Fruit fly (Drosophila melanogaster) whole organism, prepupa: Measurements from ENCODE around the gene CG13731.

Experiments used
- CG10669 ChIP-seq: fragments of 200-800 bp; sonication (Bioruptor generic); optimal IDR thresholded peaks from 3 replicates; lab custom pipeline; 2018; ENCODE audit warnings: missing biosample characterization, mild to moderate bottlenecking, missing genetic modification characterization, moderate library complexity
- CG11294 ChIP-seq: fragments of 200-800 bp; sonication (Bioruptor generic); IDR thresholded peaks from 2 replicates; pipeline ENCODE4 v1.3.6; 2022; ENCODE audit warnings: missing biosample characterization, missing genetic modification characterization
- CG11902 ChIP-seq: fragments of 200-800 bp; sonication (Bioruptor generic); optimal IDR thresholded peaks from 3 replicates; lab custom pipeline; 2016; ENCODE audit warnings: missing biosample characterization, missing genetic modification characterization
- CG15336 ChIP-seq: fragments of 200-800 bp; sonication (Bioruptor generic); IDR thresholded peaks from 2 replicates; pipeline ENCODE4 v1.3.6; 2022; ENCODE audit warnings: missing biosample characterization, missing genetic modification characterization
- CG16779 ChIP-seq: fragments of 200-800 bp; sonication (Bioruptor generic); optimal IDR thresholded peaks from 3 replicates; lab custom pipeline; 2017; ENCODE audit warnings: missing biosample characterization, mild to moderate bottlenecking, missing genetic modification characterization
- CG3032 ChIP-seq: fragments of 200-800 bp; optimal IDR thresholded peaks from 2 replicates; lab custom pipeline; 2019; ENCODE audit warnings: missing biosample characterization, mild to moderate bottlenecking, missing genetic modification characterization, moderate library complexity
- CG31627 ChIP-seq: fragments of 200-800 bp; sonication (Bioruptor generic); optimal IDR thresholded peaks from 3 replicates; lab custom pipeline; 2016; ENCODE audit warnings: missing biosample characterization, missing genetic modification characterization
- CG32006 ChIP-seq: fragments of 200-800 bp; sonication (Bioruptor generic); optimal IDR thresholded peaks from 3 replicates; lab custom pipeline; 2017; ENCODE audit warnings: missing biosample characterization, mild to moderate bottlenecking, missing genetic modification characterization
- CG34406 ChIP-seq: fragments of 200-800 bp; sonication (Bioruptor generic); optimal IDR thresholded peaks from 3 replicates; lab custom pipeline; 2016; ENCODE audit warnings: missing biosample characterization, missing genetic modification characterization
- CG3919 ChIP-seq: fragments of 200-800 bp; sonication (Bioruptor generic); optimal IDR thresholded peaks from 3 replicates; lab custom pipeline; 2016; ENCODE audit warnings: missing biosample characterization, missing genetic modification characterization
- CG4318 ChIP-seq: fragments of 200-800 bp; sonication (Bioruptor generic); optimal IDR thresholded peaks from 3 replicates; lab custom pipeline; 2017; ENCODE audit warnings: missing biosample characterization, mild to moderate bottlenecking, missing genetic modification characterization
- CG6163 ChIP-seq: fragments of 200-800 bp; sonication (Bioruptor generic); IDR thresholded peaks from 3 replicates; pipeline ENCODE4 v1.3.6; 2022; ENCODE audit warnings: missing biosample characterization, missing genetic modification characterization
- CG6276 ChIP-seq: fragments of 200-800 bp; sonication (Bioruptor generic); optimal IDR thresholded peaks from 2 replicates; lab custom pipeline; 2017; ENCODE audit warnings: missing biosample characterization, mild to moderate bottlenecking, missing genetic modification characterization
- CG6792 ChIP-seq: fragments of 200-800 bp; sonication (Bioruptor generic); optimal IDR thresholded peaks from 3 replicates; lab custom pipeline; 2016; ENCODE audit warnings: missing biosample characterization, missing genetic modification characterization
- CG6808 ChIP-seq: fragments of 200-800 bp; sonication (Bioruptor generic); optimal IDR thresholded peaks from 3 replicates; lab custom pipeline; 2017; ENCODE audit warnings: missing biosample characterization, missing genetic modification characterization, mild to moderate bottlenecking, moderate library complexity, missing genetic modification reagents
- CG6854 ChIP-seq: fragments of 200-800 bp; sonication (Bioruptor generic); optimal IDR thresholded peaks from 2 replicates; lab custom pipeline; 2017; ENCODE audit warnings: missing biosample characterization, mild to moderate bottlenecking, missing genetic modification characterization
- CG8119 ChIP-seq: fragments of 200-800 bp; sonication (Bioruptor generic); IDR thresholded peaks from 3 replicates; pipeline ENCODE4 v1.3.6; 2022; ENCODE audit warnings: missing biosample characterization, missing genetic modification characterization
- Eip75B ChIP-seq: fragments of 200-800 bp; sonication (Bioruptor generic); optimal IDR thresholded peaks from 3 replicates; lab custom pipeline; 2016; ENCODE audit warnings: missing biosample characterization, missing genetic modification characterization
- Eip78C ChIP-seq: fragments of 200-800 bp; sonication (Bioruptor generic); peaks from one replicate; lab custom pipeline; 2016; ENCODE audit warnings: missing biosample characterization, missing genetic modification characterization
- Eip93F ChIP-seq: fragments of 200-800 bp; sonication (Bioruptor generic); optimal IDR thresholded peaks from 2 replicates; lab custom pipeline; 2016; ENCODE audit warnings: missing biosample characterization, mild to moderate bottlenecking, missing genetic modification characterization
- Gug ChIP-seq: fragments of 200-800 bp; sonication (Bioruptor generic); IDR thresholded peaks from 2 replicates; pipeline ENCODE4 v1.3.6; 2022; ENCODE audit warnings: missing biosample characterization, missing genetic modification characterization
- Hr39 ChIP-seq: fragments of 200-800 bp; sonication (Bioruptor generic); optimal IDR thresholded peaks from 2 replicates; lab custom pipeline; 2016; ENCODE audit warnings: missing biosample characterization, missing genetic modification characterization
- Hr4 ChIP-seq: fragments of 200-800 bp; sonication (Bioruptor generic); optimal IDR thresholded peaks from 3 replicates; lab custom pipeline; 2016; ENCODE audit warnings: missing biosample characterization, missing genetic modification characterization
- Lpt ChIP-seq: fragments of 200-800 bp; sonication (Bioruptor generic); optimal IDR thresholded peaks from 3 replicates; lab custom pipeline; 2016; ENCODE audit warnings: missing biosample characterization, missing genetic modification characterization
- OdsH ChIP-seq: fragments of 200-800 bp; sonication (Bioruptor generic); optimal IDR thresholded peaks from 3 replicates; lab custom pipeline; 2016; ENCODE audit warnings: missing biosample characterization, missing genetic modification characterization
- Smox ChIP-seq: fragments of 200-800 bp; sonication (Bioruptor generic); optimal IDR thresholded peaks from 3 replicates; lab custom pipeline; 2016; ENCODE audit warnings: missing biosample characterization, missing genetic modification characterization
- Sox14 ChIP-seq: fragments of 200-800 bp; sonication (Bioruptor generic); optimal IDR thresholded peaks from 3 replicates; lab custom pipeline; 2016; ENCODE audit warnings: missing biosample characterization, missing genetic modification characterization
- achi ChIP-seq: fragments of 200-800 bp; sonication (Bioruptor generic); optimal IDR thresholded peaks from 3 replicates; lab custom pipeline; 2016; ENCODE audit warnings: missing biosample characterization, missing genetic modification characterization
- acj6 ChIP-seq: fragments of 200-800 bp; sonication (Bioruptor generic); optimal IDR thresholded peaks from 3 replicates; lab custom pipeline; 2016; ENCODE audit warnings: missing biosample characterization, missing genetic modification characterization
- cyc ChIP-seq: fragments of 200-800 bp; sonication (Bioruptor generic); optimal IDR thresholded peaks from 3 replicates; lab custom pipeline; 2016; ENCODE audit warnings: missing biosample characterization, missing genetic modification characterization
- dac ChIP-seq: fragments of 200-800 bp; sonication (Bioruptor generic); optimal IDR thresholded peaks from 2 replicates; lab custom pipeline; 2017; ENCODE audit warnings: missing biosample characterization, mild to moderate bottlenecking, missing genetic modification characterization
- dsx ChIP-seq: fragments of 200-800 bp; optimal IDR thresholded peaks from 3 replicates; lab custom pipeline; 2019; ENCODE audit warnings: missing biosample characterization, mild to moderate bottlenecking, missing genetic modification characterization, moderate library complexity; ENCODE audit not compliant: poor library complexity, severe bottlenecking
- fd85E ChIP-seq: fragments of 200-800 bp; sonication (Bioruptor generic); optimal IDR thresholded peaks from 3 replicates; lab custom pipeline; 2016; ENCODE audit warnings: missing biosample characterization, missing genetic modification characterization
- lz ChIP-seq: fragments of 200-800 bp; sonication (Bioruptor generic); optimal IDR thresholded peaks from 3 replicates; lab custom pipeline; 2016; ENCODE audit warnings: missing biosample characterization, missing genetic modification characterization
- net ChIP-seq: fragments of 200-800 bp; sonication (Bioruptor generic); optimal IDR thresholded peaks from 3 replicates; lab custom pipeline; 2016; ENCODE audit warnings: missing biosample characterization, missing genetic modification characterization
- pdm3 ChIP-seq: fragments of 200-800 bp; sonication (Bioruptor generic); optimal IDR thresholded peaks from 3 replicates; lab custom pipeline; 2016; ENCODE audit warnings: missing biosample characterization, missing genetic modification characterization
- salr ChIP-seq, 2 experiments: fragments of 200-800 bp; sonication (Bioruptor generic); optimal IDR thresholded peaks; 3 replicates each; lab custom pipeline; 2016 to 2018; ENCODE audit warnings: missing biosample characterization in 2 of 2, missing genetic modification characterization in 2 of 2, mild to moderate bottlenecking in 1 of 2
- ss ChIP-seq, 2 experiments: fragments of 200-800 bp; sonication (Bioruptor generic); optimal IDR thresholded peaks; 2 replicates in 1 of 2; 3 replicates in 1 of 2; lab custom pipeline; 2017 to 2018; ENCODE audit warnings: mild to moderate bottlenecking in 2 of 2, missing biosample characterization in 2 of 2, missing genetic modification characterization in 2 of 2, moderate library complexity in 1 of 2
- svp ChIP-seq: fragments of 200-800 bp; sonication (Bioruptor generic); peaks from one replicate; lab custom pipeline; 2016; ENCODE audit warnings: missing biosample characterization, missing genetic modification characterization
- vri ChIP-seq: fragments of 200-800 bp; sonication (Bioruptor generic); optimal IDR thresholded peaks from 3 replicates; lab custom pipeline; 2016; ENCODE audit warnings: missing biosample characterization, mild to moderate bottlenecking, missing genetic modification characterization

CG13731 gene

DNA sequence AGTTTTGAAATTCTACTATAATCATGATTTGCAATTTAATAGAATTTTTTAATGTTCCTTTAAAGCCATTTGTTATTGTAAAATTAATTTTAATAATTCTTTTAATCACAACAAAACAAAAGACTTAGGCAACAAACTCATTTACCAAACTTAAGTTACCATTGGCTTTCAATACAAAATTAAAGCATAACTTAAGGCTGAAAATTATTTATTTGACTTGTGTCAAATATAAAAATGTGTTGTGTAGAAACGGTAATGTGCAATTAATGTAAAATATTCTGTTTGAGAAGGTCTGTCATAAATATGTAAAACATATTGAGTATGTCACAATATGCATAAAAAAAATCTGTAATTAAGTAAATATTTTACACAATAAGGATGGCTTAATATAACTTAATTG, 18.3 kb upstream of the CG13731 start:
- no peak for TF ChIP-seq CG8119 (GFP tag; lab: Robert Waterston, UW)
- no peak for TF ChIP-seq Eip75B
- no peak for TF ChIP-seq dsx
- no peak for TF ChIP-seq CG15336 (GFP tag; lab: Robert Waterston, UW)
- no peak for TF ChIP-seq net (GFP tag; lab: Kevin White, UChicago)
- TF ChIP-seq CG6792 (GFP tag; lab: Kevin White, UChicago) = no peak
- TF ChIP-seq dac (GFP tag; lab: Kevin White, UChicago) = no peak
- TF ChIP-seq CG6276 (GFP tag; lab: Kevin White, UChicago) = no peak
- no peak for TF ChIP-seq vri (GFP tag; lab: Kevin White, UChicago)
- no peak for TF ChIP-seq lz
- TF ChIP-seq CG31627 (GFP tag; lab: Kevin White, UChicago) = no peak

DNA sequence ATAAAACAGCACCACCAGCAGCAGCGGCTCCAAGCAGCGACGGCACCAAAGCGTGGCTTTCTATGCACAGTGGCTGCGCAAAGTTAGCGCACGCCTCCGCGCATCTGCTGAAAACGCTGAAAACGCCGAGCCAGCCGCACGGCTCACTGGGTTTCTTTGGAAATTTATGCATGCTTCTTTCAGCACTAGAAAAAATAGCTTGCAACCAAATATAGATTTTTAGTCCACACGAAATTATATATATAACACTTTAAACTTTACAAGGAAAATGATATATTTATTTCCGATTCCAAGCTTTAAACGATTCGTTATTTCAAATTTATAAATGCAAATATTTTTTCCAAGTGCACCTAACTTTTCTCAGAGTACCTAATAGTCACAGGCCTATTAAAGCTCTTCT, 15.9 kb upstream of the CG13731 start:
- TF ChIP-seq OdsH (peak; percentile 33), net (GFP tag; lab: Kevin White, UChicago) (no peak), Eip93F (GFP tag; lab: Kevin White, UChicago) (no peak), CG10669 (no peak), CG6854 (no peak), CG16779 (tag; lab: Kevin White, UChicago) (no peak), Hr4 (GFP tag; lab: Kevin White, UChicago) (peak; percentile 57), lz (no peak), Sox14 (GFP tag; lab: Kevin White, UChicago) (peak; percentile 9), CG4318 (GFP tag; lab: Kevin White, UChicago) (peak; percentile 41), Smox (GFP tag; lab: Kevin White, UChicago) (no peak), CG3919 (GFP tag; lab: Kevin White, UChicago) (peak; percentile 20), Eip78C (GFP tag; lab: Kevin White, UChicago) (peak; percentile 68), CG34406 (GFP tag; lab: Kevin White, UChicago) (no peak), CG32006 (GFP tag; lab: Kevin White, UChicago) (peak; percentile 74), CG11294 (GFP tag; lab: Robert Waterston, UW) (no peak), CG6792 (GFP tag; lab: Kevin White, UChicago) (peak; percentile 2), dac (GFP tag; lab: Kevin White, UChicago) (peak; percentile 19), CG6163 (peak; percentile 50; the same call in 1 of the 3 replicates), CG6808 (no peak), ss (GFP tag; optimal IDR thresholded peaks at IDR 0.05; lab: Kevin White, UChicago) (no peak), pdm3 (no peak), CG11902 (no peak), fd85E (GFP tag; lab: Kevin White, UChicago) (no peak), Hr39 (GFP tag; lab: Kevin White, UChicago) (no peak), CG3032 (tag; lab: Kevin White, UChicago) (no peak), acj6 (GFP tag; lab: Kevin White, UChicago) (no peak), achi (GFP tag; lab: Kevin White, UChicago) (peak; percentile 33), salr (GFP tag; optimal IDR thresholded peaks at IDR 0.05; lab: Kevin White, UChicago) (peak in 1 of 2 experiments; percentile 47), cyc (GFP tag; lab: Kevin White, UChicago) (no peak), svp (GFP tag; lab: Kevin White, UChicago) (peak; percentile 28), CG15336 (GFP tag; lab: Robert Waterston, UW) (peak; percentile 66)

DNA sequence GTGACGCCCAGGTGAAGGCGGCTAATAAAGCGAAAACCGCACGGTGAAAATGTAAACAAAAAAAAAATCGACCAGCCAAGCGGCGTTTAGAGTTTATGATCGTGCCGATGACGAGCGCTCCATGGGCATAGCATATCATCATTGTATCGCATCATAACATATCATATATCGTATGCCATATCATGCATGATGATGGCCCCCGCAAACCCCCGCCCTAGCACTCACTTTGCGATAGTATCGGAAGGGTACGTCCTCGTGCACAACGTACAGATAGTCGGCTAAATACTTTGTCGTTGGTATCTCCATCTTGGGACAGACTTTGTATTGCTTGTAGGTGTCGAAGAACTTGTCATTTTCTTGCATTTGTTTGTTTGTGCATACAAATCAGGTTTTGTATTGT, 14.5 kb upstream of the CG13731 start:
- TF ChIP-seq Lpt = no peak
- no peak for TF ChIP-seq cyc (GFP tag; lab: Kevin White, UChicago)
- TF ChIP-seq dsx = peak; percentile 80
- no peak for TF ChIP-seq fd85E (GFP tag; lab: Kevin White, UChicago)
- no peak for TF ChIP-seq CG31627 (GFP tag; lab: Kevin White, UChicago)
- no peak for TF ChIP-seq Gug (GFP tag; lab: Robert Waterston, UW)
- no peak for TF ChIP-seq acj6 (GFP tag; lab: Kevin White, UChicago)
- TF ChIP-seq dac (GFP tag; lab: Kevin White, UChicago) = no peak
